Fruit fly (Drosophila melanogaster) whole organism, embryonic: ENCODE data around the gene Lst8.

Source experiments
- CG18262 ChIP-seq: fragments of 200-800 bp; optimal IDR thresholded peaks from 3 replicates; lab custom pipeline; 2019; ENCODE audit warnings: missing biosample characterization, mild to moderate bottlenecking, missing genetic modification characterization, moderate library complexity
- CG2889 ChIP-seq: fragments of 200-800 bp; sonication (Bioruptor generic); IDR thresholded peaks from 3 replicates; pipeline ENCODE4 v1.3.6; 2022; ENCODE audit warnings: missing biosample characterization, missing genetic modification characterization
- CG5245 ChIP-seq: fragments of 200-800 bp; sonication (Bioruptor generic); optimal IDR thresholded peaks from 3 replicates; lab custom pipeline; 2016; ENCODE audit warnings: missing biosample characterization, missing genetic modification characterization
- Drgx ChIP-seq: fragments of 200-800 bp; sonication (Bioruptor generic); IDR thresholded peaks from 2 replicates; pipeline ENCODE4 v1.3.6; 2022; ENCODE audit warnings: missing biosample characterization, missing genetic modification characterization

DNA sequence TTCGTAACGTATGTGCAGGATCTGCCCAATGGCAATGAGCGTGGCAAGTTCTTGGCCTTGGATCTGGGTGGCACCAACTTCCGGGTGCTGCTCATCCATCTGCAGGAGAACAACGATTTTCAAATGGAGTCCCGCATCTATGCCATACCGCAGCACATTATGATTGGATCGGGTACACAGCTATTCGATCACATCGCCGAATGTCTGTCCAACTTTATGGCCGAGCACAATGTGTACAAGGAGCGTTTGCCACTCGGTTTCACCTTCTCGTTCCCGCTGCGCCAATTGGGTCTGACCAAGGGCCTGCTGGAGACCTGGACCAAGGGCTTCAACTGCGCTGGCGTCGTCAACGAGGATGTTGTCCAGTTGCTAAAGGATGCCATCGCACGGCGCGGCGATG lies 19.1 kb downstream of the Lst8 start:
- TF ChIP-seq Drgx (GFP tag; lab: Robert Waterston, UW): no peak
- TF ChIP-seq CG2889 (GFP tag; lab: Robert Waterston, UW): no peak
- TF ChIP-seq CG5245 (GFP tag; lab: Kevin White, UChicago): no peak
- TF ChIP-seq CG18262 (tag; lab: Kevin White, UChicago): no peak
